Worm (Caenorhabditis elegans): ENCODE results near the gene ins-10.

DNA sequence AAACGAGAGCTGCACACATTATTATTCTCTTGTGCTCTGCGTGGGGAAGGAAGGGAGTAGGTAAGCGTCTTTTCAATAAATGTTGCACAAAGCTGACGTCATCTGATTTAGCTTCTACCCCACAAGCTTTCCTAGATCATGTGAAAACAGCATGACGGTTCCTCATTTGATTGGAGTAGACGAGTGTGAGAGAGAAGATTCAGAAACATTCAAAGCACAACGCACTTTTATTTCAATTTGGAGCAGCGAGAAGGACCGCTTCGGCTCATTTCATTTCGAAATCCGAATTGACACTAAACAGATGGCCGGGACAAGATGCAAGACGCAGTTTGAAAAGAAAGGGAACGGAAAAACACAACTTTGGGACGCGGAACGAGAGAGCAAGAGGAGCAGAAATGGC lies 29.4 kb upstream of the ins-10 start:
- TF ChIP-seq nhr-28 (tag; optimal IDR thresholded peaks at IDR 0.05) (no peak), madf-5 (GFP tag; IDR thresholded peaks at IDR 0.05) (no peak)

All from whole organism, L4 larva.